Worm (Caenorhabditis elegans): ENCODE measurements around the gene ZK662.5.
A peak's percentile ranks its signal among the peaks of the same experiment; 100 is the strongest.

ZK662.5 gene

DNA sequence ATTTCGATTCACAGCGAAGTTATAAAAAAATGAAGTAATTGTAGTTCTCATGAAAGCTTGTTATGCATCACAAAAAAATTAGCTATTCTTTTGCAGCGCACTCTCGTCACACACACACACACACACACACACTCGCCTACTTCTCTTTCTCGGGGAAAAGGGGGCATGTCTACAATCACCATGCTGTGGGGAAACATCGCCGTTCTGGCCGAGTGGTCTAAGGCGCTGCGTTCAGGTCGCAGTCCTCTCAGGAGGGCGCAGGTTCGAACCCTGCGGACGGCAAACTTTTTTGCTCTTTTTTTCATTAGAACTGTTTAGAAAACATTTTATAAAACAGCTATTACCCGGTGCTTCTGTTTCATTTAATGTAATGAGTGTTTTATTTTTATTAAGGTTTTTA, 20.4 kb downstream of the ZK662.5 start (continued):
- TF ChIP-seq C16A3.4 (tag; optimal IDR thresholded peaks at IDR 0.05) (peak; percentile 50), sup-37 (GFP tag; optimal IDR thresholded peaks at IDR 0.05) (no peak), efl-3 (GFP tag; optimal IDR thresholded peaks at IDR 0.05) (no peak), lin-15B (tag; optimal IDR thresholded peaks at IDR 0.05) (peak; percentile 83), egl-27 (tag; optimal IDR thresholded peaks at IDR 0.05) (peak in 1 of 2 experiments; percentile 32), swsn-7 (tag; optimal IDR thresholded peaks at IDR 0.05) (peak; percentile 55), unc-86 (tag; optimal IDR thresholded peaks at IDR 0.05) (peak; percentile 66), dsc-1 (tag; optimal IDR thresholded peaks at IDR 0.05) (peak; percentile 32), grh-1 (GFP tag; IDR thresholded peaks at IDR 0.05) (no peak), vab-15 (tag; optimal IDR thresholded peaks at IDR 0.05) (no peak), ceh-88 (GFP tag; IDR thresholded peaks at IDR 0.05) (no peak), fos-1 (tag; optimal IDR thresholded peaks at IDR 0.05) (no peak), lin-13 (GFP tag; optimal IDR thresholded peaks at IDR 0.05) (peak; percentile 22), ceh-63 (GFP tag; optimal IDR thresholded peaks at IDR 0.05) (no peak), nhr-77 (tag; optimal IDR thresholded peaks at IDR 0.05) (peak; percentile 44), lin-39 (tag; optimal IDR thresholded peaks at IDR 0.05) (no peak), nhr-47 (tag; optimal IDR thresholded peaks at IDR 0.05) (peak; percentile 74), fkh-4 (tag; optimal IDR thresholded peaks at IDR 0.05; ENCODE audit: borderline replicate concordance) (no peak), C34B4.2 (tag; optimal IDR thresholded peaks at IDR 0.05) (no peak), snpc-4 (tag; optimal IDR thresholded peaks at IDR 0.05) (peak; percentile 49), pqm-1 (tag; optimal IDR thresholded peaks at IDR 0.05) (no peak), nhr-11 (tag; optimal IDR thresholded peaks at IDR 0.05) (no peak), unc-30 (tag; optimal IDR thresholded peaks at IDR 0.05) (no peak), zip-4 (GFP tag; optimal IDR thresholded peaks at IDR 0.05) (peak; percentile 25), ces-1 (GFP tag; optimal IDR thresholded peaks at IDR 0.05) (no peak), efl-1 (optimal IDR thresholded peaks at IDR 0.05) (peak; percentile 24 to 26), efl-1 (GFP tag; optimal IDR thresholded peaks at IDR 0.05 in 1 of 2) (peak in 1 of 2 experiments; percentile 90), ceh-90 (tag; optimal IDR thresholded peaks at IDR 0.05) (no peak), pax-3 (tag; optimal IDR thresholded peaks at IDR 0.05) (no peak), nhr-85 (tag) (peak; percentile 65), isw-1 (GFP tag; IDR thresholded peaks at IDR 0.05) (peak; percentile 12; the same call in 1 of the 2 replicates), nhr-28 (tag; optimal IDR thresholded peaks at IDR 0.05) (no peak), nhr-19 (GFP tag; conservative IDR thresholded peaks at IDR 0.05) (peak; percentile 63), rnt-1 (tag; optimal IDR thresholded peaks at IDR 0.05) (peak; percentile 76), sox-4 (tag; optimal IDR thresholded peaks at IDR 0.05) (peak; percentile 25), mep-1 (tag; optimal IDR thresholded peaks at IDR 0.05) (peak; percentile 47), aha-1 (tag; optimal IDR thresholded peaks at IDR 0.05) (no peak), skn-1 (tag; optimal IDR thresholded peaks at IDR 0.05) (peak; percentile 32), pag-3 (tag; optimal IDR thresholded peaks at IDR 0.05; ENCODE audit: borderline replicate concordance, insufficient read depth) (no peak), nhr-20 (tag; optimal IDR thresholded peaks at IDR 0.05) (peak; percentile 62), nhr-12 (tag; optimal IDR thresholded peaks at IDR 0.05) (no peak), tlp-1 (tag; optimal IDR thresholded peaks at IDR 0.05) (no peak), nhr-237 (tag; optimal IDR thresholded peaks at IDR 0.05) (no peak), tbx-2 (tag; optimal IDR thresholded peaks at IDR 0.05) (peak; percentile 68), ets-5 (GFP tag; IDR thresholded peaks at IDR 0.05) (no peak), nhr-84 (tag; optimal IDR thresholded peaks at IDR 0.05) (no peak), blmp-1 (tag; optimal IDR thresholded peaks at IDR 0.05) (no peak), lsy-2 (tag; optimal IDR thresholded peaks at IDR 0.05) (peak; percentile 47 to 52), egl-13 (tag; optimal IDR thresholded peaks at IDR 0.05) (peak; percentile 42), nhr-71 (tag; optimal IDR thresholded peaks at IDR 0.05) (peak; percentile 68), nhr-90 (tag; optimal IDR thresholded peaks at IDR 0.05; ENCODE audit: poor library complexity) (peak; percentile 55)
